Fruit fly (Drosophila melanogaster): ENCODE results near the gene Flacc.

Flacc gene

dm6 chrX:18894146-18894545 is 710 bp upstream of the Flacc start, which contains the start of gene SdhBL:
Gene SdhBL (plus strand): TSS chrX:18894446.
- TF ChIP-seq CG7987 (GFP tag; optimal IDR thresholded peaks at IDR 0.05) (no peak), CG14860 (GFP tag; IDR thresholded peaks at IDR 0.05; ENCODE audit: partially characterized antibody) (peak; percentile 22; the same call in 1 of the 3 replicates), Poxn (GFP tag; IDR thresholded peaks at IDR 0.05) (no peak)

dm6 chrX:18883999-18884671 is 9.3 kb downstream of the Flacc start, which contains the start of gene CG7332:
Gene CG7332 (plus strand): TSS chrX:18884513.
- TF ChIP-seq CG10462 (GFP tag; optimal IDR thresholded peaks at IDR 0.05) (no peak), B-H1 (GFP tag; IDR thresholded peaks at IDR 0.05) (no peak; the same call in 2 of the 3 replicates), Rfx (GFP tag; IDR thresholded peaks at IDR 0.05) (0 out of 2 replicates have a peak, but pooled peaks have one; percentile 9), kah (GFP tag; optimal IDR thresholded peaks at IDR 0.05) (no peak), Trl (optimal IDR thresholded peaks at IDR 0.05) (no peak), Trl (GFP tag; optimal IDR thresholded peaks at IDR 0.05) (no peak), Myb (GFP tag; optimal IDR thresholded peaks at IDR 0.05) (peak; percentile 46), inv (GFP tag; IDR thresholded peaks at IDR 0.05; ENCODE audit: partially characterized antibody) (peak; percentile 59), esg (GFP tag; conservative IDR thresholded peaks at IDR 0.05) (no peak), bab2 (GFP tag; optimal IDR thresholded peaks at IDR 0.05) (no peak), CG13123 (GFP tag; optimal IDR thresholded peaks at IDR 0.05) (no peak), Dref (GFP tag; IDR thresholded peaks at IDR 0.05) (peak; percentile 85), CG8388 (GFP tag; optimal IDR thresholded peaks at IDR 0.05) (no peak), sug (tag; optimal IDR thresholded peaks at IDR 0.05) (no peak), Dad (GFP tag; optimal IDR thresholded peaks at IDR 0.05) (no peak), shn (GFP tag; optimal IDR thresholded peaks at IDR 0.05) (no peak), hkb (optimal IDR thresholded peaks at IDR 0.05) (no peak), hkb (GFP tag; IDR thresholded peaks at IDR 0.05) (peak; percentile 50), amos (GFP tag; IDR thresholded peaks at IDR 0.05; ENCODE audit: partially characterized antibody) (peak; percentile 67), Pdp1 (GFP tag; optimal IDR thresholded peaks at IDR 0.05) (peak in 1 of 2 experiments; percentile 18), CG6689 (GFP tag; IDR thresholded peaks at IDR 0.05) (peak; percentile 24; the same call in 1 of the 2 replicates), E2f2 (GFP tag; IDR thresholded peaks at IDR 0.05) (peak; percentile 72; the same call in 1 of the 2 replicates), vnd (GFP tag; IDR thresholded peaks at IDR 0.05; ENCODE audit: partially characterized antibody) (peak; percentile 46; the same call in 2 of the 3 replicates), CG30020 (tag; optimal IDR thresholded peaks at IDR 0.05) (peak; percentile 21), CG33213 (GFP tag; optimal IDR thresholded peaks at IDR 0.05) (peak; percentile 17), CG16813 (GFP tag; IDR thresholded peaks at IDR 0.05; ENCODE audit: partially characterized antibody) (peak; percentile 66), Ptx1 (GFP tag; IDR thresholded peaks at IDR 0.05) (peak; percentile 28; the same call in 1 of the 2 replicates), org-1 (GFP tag; optimal IDR thresholded peaks at IDR 0.05) (no peak), CG4404 (GFP tag; IDR thresholded peaks at IDR 0.05) (no peak), CG13287 (GFP tag; IDR thresholded peaks at IDR 0.05; ENCODE audit: partially characterized antibody) (peak; percentile 63), Blimp-1 (GFP tag; optimal IDR thresholded peaks at IDR 0.05) (no peak), ind (GFP tag; optimal IDR thresholded peaks at IDR 0.05) (no peak), CG12299 (tag; optimal IDR thresholded peaks at IDR 0.05) (no peak), CG15011 (GFP tag; optimal IDR thresholded peaks at IDR 0.05) (no peak), Vsx1 (GFP tag; optimal IDR thresholded peaks at IDR 0.05) (no peak), bbx (GFP tag; IDR thresholded peaks at IDR 0.05; ENCODE audit: partially characterized antibody) (peak; percentile 70), CoRest (tag; optimal IDR thresholded peaks at IDR 0.05) (peak; percentile 13), CG18619 (GFP tag; optimal IDR thresholded peaks at IDR 0.05) (no peak), Tbp (GFP tag; optimal IDR thresholded peaks at IDR 0.05) (no peak), Sry-δ (GFP tag; optimal IDR thresholded peaks at IDR 0.05) (peak; percentile 69), CG2120 (GFP tag; optimal IDR thresholded peaks at IDR 0.05) (peak; percentile 15), exex (tag; optimal IDR thresholded peaks at IDR 0.05) (no peak), ranshi (GFP tag; IDR thresholded peaks at IDR 0.05) (0 out of 2 replicates have a peak, but pooled peaks have one; percentile 23), BtbVII (GFP tag; optimal IDR thresholded peaks at IDR 0.05) (no peak), CG8924 (tag; optimal IDR thresholded peaks at IDR 0.05) (peak; percentile 28)
